Worm (Caenorhabditis elegans): ENCODE data around the gene mig-5.

Gene mig-5

ce11 chrII:8222309-8223065 is 37.7 kb upstream of the mig-5 start, which contains the start of gene dab-1:
Gene dab-1, plus strand, starts transcription at chrII:8222386.
- TF ChIP-seq unc-62 (GFP tag; optimal IDR thresholded peaks at IDR 0.05 in 1 of 2) (peak in 1 of 2 experiments; percentile 75), unc-62 (tag; optimal IDR thresholded peaks at IDR 0.05) (no peak), Y5F2A.4 (GFP tag; optimal IDR thresholded peaks at IDR 0.05) (no peak), F26F4.8 (GFP tag; conservative IDR thresholded peaks at IDR 0.05) (no peak), cey-2 (tag; optimal IDR thresholded peaks at IDR 0.05; ENCODE audit: borderline replicate concordance, insufficient read depth) (peak; percentile 51), unc-130 (GFP tag; optimal IDR thresholded peaks at IDR 0.05) (peak; percentile 24), mep-1 (tag; optimal IDR thresholded peaks at IDR 0.05) (peak; percentile 56), hlh-30 (tag; optimal IDR thresholded peaks at IDR 0.05; ENCODE audit: insufficient read depth) (peak; percentile 76), F37D6.2 (tag; optimal IDR thresholded peaks at IDR 0.05) (no peak), aha-1 (tag) (peak; percentile 73), ceh-20 (GFP tag; IDR thresholded peaks at IDR 0.05) (no peak), mes-2 (tag; optimal IDR thresholded peaks at IDR 0.05; ENCODE audit: poor library complexity, severe bottlenecking) (no peak), skn-1 (tag; optimal IDR thresholded peaks at IDR 0.05) (no peak), nhr-28 (tag; optimal IDR thresholded peaks at IDR 0.05) (peak; percentile 85), nhr-25 (tag; optimal IDR thresholded peaks at IDR 0.05; ENCODE audit: borderline replicate concordance, insufficient read depth) (peak; percentile 25), ztf-7 (tag; optimal IDR thresholded peaks at IDR 0.05) (no peak), Y105C5A.15 (GFP tag; IDR thresholded peaks at IDR 0.05) (no peak), egl-27 (tag; optimal IDR thresholded peaks at IDR 0.05) (no peak), nhr-102 (tag; optimal IDR thresholded peaks at IDR 0.05) (no peak), dpl-1 (GFP tag; optimal IDR thresholded peaks at IDR 0.05) (no peak), tra-1 (GFP tag; IDR thresholded peaks at IDR 0.05) (no peak), madf-9 (GFP tag; conservative IDR thresholded peaks at IDR 0.05) (no peak), mxl-3 (GFP tag; optimal IDR thresholded peaks at IDR 0.05) (peak; percentile 94), dve-1 (tag; optimal IDR thresholded peaks at IDR 0.05; ENCODE audit: insufficient read depth) (peak; percentile 39), nhr-77 (tag; optimal IDR thresholded peaks at IDR 0.05) (peak; percentile 41), lsy-2 (tag; optimal IDR thresholded peaks at IDR 0.05) (peak in 1 of 2 experiments; percentile 25), daf-16 (GFP tag; optimal IDR thresholded peaks at IDR 0.05) (no peak), daf-16 (tag; optimal IDR thresholded peaks at IDR 0.05) (no peak), R02D3.7 (tag; optimal IDR thresholded peaks at IDR 0.05) (no peak), dmd-8 (GFP tag; IDR thresholded peaks at IDR 0.05) (no peak), ama-1 (optimal IDR thresholded peaks at IDR 0.05) (no peak), madf-5 (GFP tag; IDR thresholded peaks at IDR 0.05) (no peak), mdl-1 (tag; optimal IDR thresholded peaks at IDR 0.05) (peak; percentile 90 to 97), ceh-62 (tag; optimal IDR thresholded peaks at IDR 0.05) (no peak), ces-1 (GFP tag; optimal IDR thresholded peaks at IDR 0.05) (no peak), php-3 (GFP tag; IDR thresholded peaks at IDR 0.05) (no peak), lin-13 (GFP tag; optimal IDR thresholded peaks at IDR 0.05) (no peak), vab-7 (GFP tag; IDR thresholded peaks at IDR 0.05) (no peak), hif-1 (tag; optimal IDR thresholded peaks at IDR 0.05) (no peak), snpc-4 (tag; optimal IDR thresholded peaks at IDR 0.05) (no peak), nhr-48 (tag; optimal IDR thresholded peaks at IDR 0.05) (peak; percentile 22), lin-38 (GFP tag; IDR thresholded peaks at IDR 0.05) (0 out of 2 replicates have a peak, but pooled peaks have one; percentile 24), fos-1 (tag; optimal IDR thresholded peaks at IDR 0.05) (no peak), mdt-29 (GFP tag; IDR thresholded peaks at IDR 0.05) (no peak), nhr-76 (tag; optimal IDR thresholded peaks at IDR 0.05) (no peak), zip-11 (GFP tag; IDR thresholded peaks at IDR 0.05) (no peak), hlh-11 (tag; optimal IDR thresholded peaks at IDR 0.05) (peak; percentile 53)

All from whole organism, L4 larva.